Fruit fly (Drosophila melanogaster) whole organism, pupa: ENCODE data around the gene CG13700.
A peak's percentile ranks its signal among the peaks of the same experiment; 100 is the strongest.

Experiments
- CG10348 ChIP-seq: fragments of 200-800 bp; sonication (Bioruptor generic); IDR thresholded peaks from 2 replicates; pipeline ENCODE4 v1.3.6; 2022; ENCODE audit warnings: missing biosample characterization, missing genetic modification characterization
- CG12605 ChIP-seq: fragments of 200-800 bp; sonication (Bioruptor generic); IDR thresholded peaks from 2 replicates; pipeline ENCODE4 v1.3.6; 2022; ENCODE audit warnings: missing biosample characterization, missing genetic modification characterization
- CG13204 ChIP-seq: fragments of 200-800 bp; sonication (Bioruptor generic); optimal IDR thresholded peaks from 2 replicates; lab custom pipeline; 2018; ENCODE audit warnings: missing biosample characterization, mild to moderate bottlenecking, missing genetic modification characterization, moderate library complexity
- CG14655 ChIP-seq: fragments of 200-800 bp; sonication (Bioruptor generic); optimal IDR thresholded peaks from 3 replicates; lab custom pipeline; 2017; ENCODE audit warnings: mild to moderate bottlenecking, missing biosample characterization, missing genetic modification reagents, missing genetic modification characterization
- CG15710 ChIP-seq: fragments of 200-800 bp; sonication (Bioruptor generic); optimal IDR thresholded peaks from 2 replicates; lab custom pipeline; 2018; ENCODE audit warnings: missing biosample characterization, mild to moderate bottlenecking, missing genetic modification characterization, moderate library complexity
- CG17806 ChIP-seq: fragments of 200-800 bp; sonication (Bioruptor generic); optimal IDR thresholded peaks from 2 replicates; lab custom pipeline; 2018; ENCODE audit warnings: missing biosample characterization, mild to moderate bottlenecking, missing genetic modification characterization, moderate library complexity
- CG32121 ChIP-seq: fragments of 200-800 bp; sonication (Bioruptor generic); IDR thresholded peaks from 2 replicates; pipeline ENCODE4 v1.3.6; 2022; ENCODE audit warnings: missing biosample characterization, missing genetic modification characterization
- CG34367 ChIP-seq: fragments of 200-800 bp; sonication (Bioruptor generic); optimal IDR thresholded peaks from 2 replicates; lab custom pipeline; 2018; ENCODE audit warnings: missing biosample characterization, mild to moderate bottlenecking, missing genetic modification characterization
- CG4496 ChIP-seq: fragments of 200-800 bp; sonication (Bioruptor generic); IDR thresholded peaks from 3 replicates; pipeline ENCODE4 v1.3.6; 2022; ENCODE audit warnings: missing biosample characterization, missing genetic modification characterization
- CG8159 ChIP-seq: fragments of 200-800 bp; sonication (Bioruptor generic); optimal IDR thresholded peaks from 3 replicates; lab custom pipeline; 2018; ENCODE audit warnings: missing biosample characterization, mild to moderate bottlenecking, missing genetic modification characterization, moderate library complexity
- CG8301 ChIP-seq: fragments of 200-800 bp; sonication (Bioruptor generic); optimal IDR thresholded peaks from 2 replicates; lab custom pipeline; 2018; ENCODE audit warnings: missing biosample characterization, mild to moderate bottlenecking, missing genetic modification characterization
- CG9948 ChIP-seq: fragments of 200-800 bp; sonication (Bioruptor generic); optimal IDR thresholded peaks from 2 replicates; lab custom pipeline; 2018; ENCODE audit warnings: missing biosample characterization, mild to moderate bottlenecking, missing genetic modification characterization, moderate library complexity
- D1 ChIP-seq: fragments of 200-800 bp; sonication (Bioruptor generic); optimal IDR thresholded peaks from 2 replicates; lab custom pipeline; 2018; ENCODE audit warnings: missing biosample characterization, mild to moderate bottlenecking, missing genetic modification characterization, moderate library complexity
- EcR ChIP-seq: fragments of 200-800 bp; sonication (Bioruptor generic); optimal IDR thresholded peaks from 3 replicates; lab custom pipeline; 2019; ENCODE audit warnings: missing biosample characterization, missing genetic modification characterization, mild to moderate bottlenecking, moderate library complexity, missing genetic modification reagents
- Ets98B ChIP-seq: fragments of 200-800 bp; sonication (Bioruptor generic); IDR thresholded peaks from 2 replicates; pipeline ENCODE4 v1.3.6; 2022; ENCODE audit warnings: missing biosample characterization, missing genetic modification characterization
- Pif1A ChIP-seq: fragments of 200-800 bp; sonication (Bioruptor generic); optimal IDR thresholded peaks from 3 replicates; lab custom pipeline; 2016; ENCODE audit warnings: missing biosample characterization, missing genetic modification characterization
- Pif1B ChIP-seq: fragments of 200-800 bp; sonication (Bioruptor generic); optimal IDR thresholded peaks from 3 replicates; lab custom pipeline; 2016; ENCODE audit warnings: missing biosample characterization, missing genetic modification characterization
- Snoo ChIP-seq: fragments of 200-800 bp; sonication (Bioruptor generic); optimal IDR thresholded peaks from 3 replicates; lab custom pipeline; 2017; ENCODE audit warnings: missing biosample characterization, mild to moderate bottlenecking, missing genetic modification characterization, inconsistent platforms
- fd96Ca ChIP-seq: fragments of 200-800 bp; sonication (Bioruptor generic); IDR thresholded peaks from 3 replicates; pipeline ENCODE4 v1.3.6; 2022; ENCODE audit warnings: missing biosample characterization, missing genetic modification characterization
- gl ChIP-seq: fragments of 200-800 bp; sonication (Bioruptor generic); optimal IDR thresholded peaks from 2 replicates; lab custom pipeline; 2018; ENCODE audit warnings: missing biosample characterization, mild to moderate bottlenecking, missing genetic modification characterization
- rn ChIP-seq: fragments of 200-800 bp; sonication (Bioruptor generic); IDR thresholded peaks from 2 replicates; pipeline ENCODE4 v1.3.6; 2022; ENCODE audit warnings: missing biosample characterization, missing genetic modification characterization

The CG13700 gene

DNA sequence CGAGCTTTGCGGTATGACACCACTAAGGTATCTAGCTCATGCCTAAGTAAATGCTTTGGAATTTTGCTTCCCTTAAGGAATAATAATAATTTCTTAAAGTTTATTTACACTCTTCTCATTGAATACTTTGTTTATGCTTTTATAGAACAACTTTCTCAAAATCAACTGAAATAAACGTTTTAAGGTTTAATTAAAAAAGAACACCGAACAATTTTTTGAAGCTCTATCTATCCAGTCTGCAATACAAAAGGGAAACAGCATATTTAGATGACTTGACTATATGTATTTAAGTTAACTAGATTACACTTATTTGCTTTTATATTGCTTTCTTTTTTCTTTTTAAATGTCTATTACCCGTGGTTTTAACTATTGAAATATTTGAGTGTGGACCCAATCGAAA lies at the start of gene CG13700:
TSS of gene CG13700 (minus strand) at position 101 of the 400 bp plus-strand sequence.
- TF ChIP-seq CG9948 (tag; lab: Kevin White, UChicago) (no peak), CG14655 (GFP tag; lab: Kevin White, UChicago) (no peak), CG34367 (tag; lab: Kevin White, UChicago) (no peak), CG12605 (GFP tag; lab: Robert Waterston, UW) (no peak), Pif1B (GFP tag; lab: Kevin White, UChicago) (no peak), Ets98B (GFP tag; lab: Robert Waterston, UW) (no peak), D1 (tag; lab: Kevin White, UChicago) (no peak), CG15710 (tag; lab: Kevin White, UChicago) (no peak), CG32121 (no peak), CG8301 (tag; lab: Kevin White, UChicago) (no peak), gl (tag; lab: Kevin White, UChicago) (no peak), CG8159 (no peak), CG17806 (no peak), Pif1A (GFP tag; lab: Kevin White, UChicago) (no peak), Snoo (tag; lab: Kevin White, UChicago) (no peak), fd96Ca (GFP tag; lab: Robert Waterston, UW) (no peak), CG10348 (GFP tag; lab: Robert Waterston, UW) (no peak)
- TF ChIP-seq, all 21 proteins: peak for 0

DNA sequence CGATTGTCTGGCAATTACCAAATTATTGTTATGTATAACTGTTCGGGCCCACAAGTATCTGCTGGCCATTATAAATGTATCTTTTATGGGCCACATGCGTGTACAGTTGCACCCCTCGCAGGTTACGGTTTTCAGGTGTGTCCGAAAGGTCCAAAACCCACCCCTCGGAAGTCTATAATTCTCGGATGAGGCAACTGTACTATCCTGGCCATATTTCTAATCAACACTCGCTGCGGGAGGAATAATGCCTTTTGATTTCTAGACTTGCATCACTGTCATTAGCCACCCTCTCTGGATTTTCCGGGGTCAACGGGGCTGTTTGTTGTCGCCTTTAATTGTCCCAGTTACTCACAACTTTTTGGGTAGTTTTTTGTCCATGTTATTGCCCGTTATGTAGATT lies 49.4 kb upstream of the CG13700 start:
- TF ChIP-seq CG34367 (tag; lab: Kevin White, UChicago) (no peak), CG14655 (GFP tag; lab: Kevin White, UChicago) (no peak), CG12605 (GFP tag; lab: Robert Waterston, UW) (no peak), Ets98B (GFP tag; lab: Robert Waterston, UW) (no peak), rn (GFP tag; lab: Robert Waterston, UW) (no peak), CG13204 (GFP tag; lab: Kevin White, UChicago) (no peak), CG17806 (no peak), D1 (tag; lab: Kevin White, UChicago) (no peak), Pif1B (GFP tag; lab: Kevin White, UChicago) (no peak), CG10348 (GFP tag; lab: Robert Waterston, UW) (no peak), CG4496 (GFP tag; lab: Robert Waterston, UW) (no peak), CG15710 (tag; lab: Kevin White, UChicago) (no peak), EcR (no peak), CG9948 (tag; lab: Kevin White, UChicago) (no peak), gl (tag; lab: Kevin White, UChicago) (no peak), Snoo (tag; lab: Kevin White, UChicago) (no peak), fd96Ca (GFP tag; lab: Robert Waterston, UW) (no peak), CG8159 (no peak)

DNA sequence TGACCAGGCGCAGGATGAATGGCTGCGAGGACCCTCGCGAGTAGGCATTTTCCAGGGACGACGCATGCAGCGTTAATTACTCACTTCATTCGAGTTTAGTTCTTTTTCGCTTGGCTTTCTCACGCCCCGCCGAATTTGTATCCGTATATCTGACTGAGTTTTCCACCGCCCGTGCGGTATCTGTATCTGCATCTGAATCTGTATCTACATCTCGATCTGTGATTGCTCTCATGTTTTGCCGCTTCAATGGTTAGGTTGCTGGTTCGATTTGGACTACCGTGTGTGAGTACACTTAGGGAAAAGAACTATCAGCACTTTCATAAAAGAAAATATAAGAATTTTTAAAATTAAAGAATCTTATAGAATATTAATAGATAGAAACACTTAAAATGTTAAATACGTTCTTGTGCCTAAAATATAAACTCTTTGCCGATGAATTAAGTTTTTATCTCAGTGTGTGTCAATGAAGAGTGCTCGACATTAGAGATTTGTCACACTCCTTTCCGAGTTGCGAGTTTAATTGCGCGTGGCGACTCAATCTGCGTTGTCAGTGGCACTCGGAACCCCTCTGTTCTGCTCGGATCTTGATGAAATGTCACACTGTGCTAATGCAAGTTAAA lies 48.1 kb upstream of the CG13700 start:
- TF ChIP-seq Pif1A (GFP tag; lab: Kevin White, UChicago) (no peak), CG15710 (tag; lab: Kevin White, UChicago) (no peak), rn (GFP tag; lab: Robert Waterston, UW) (no peak), EcR (no peak), CG32121 (no peak), fd96Ca (GFP tag; lab: Robert Waterston, UW) (no peak), CG10348 (GFP tag; lab: Robert Waterston, UW) (no peak), Ets98B (GFP tag; lab: Robert Waterston, UW) (no peak), Snoo (tag; lab: Kevin White, UChicago) (no peak), Pif1B (GFP tag; lab: Kevin White, UChicago) (no peak), CG12605 (GFP tag; lab: Robert Waterston, UW) (no peak), CG9948 (tag; lab: Kevin White, UChicago) (no peak), CG8159 (no peak), CG4496 (GFP tag; lab: Robert Waterston, UW) (no peak), gl (tag; lab: Kevin White, UChicago) (no peak)
- TF ChIP-seq, all 21 proteins: peak for 0

DNA sequence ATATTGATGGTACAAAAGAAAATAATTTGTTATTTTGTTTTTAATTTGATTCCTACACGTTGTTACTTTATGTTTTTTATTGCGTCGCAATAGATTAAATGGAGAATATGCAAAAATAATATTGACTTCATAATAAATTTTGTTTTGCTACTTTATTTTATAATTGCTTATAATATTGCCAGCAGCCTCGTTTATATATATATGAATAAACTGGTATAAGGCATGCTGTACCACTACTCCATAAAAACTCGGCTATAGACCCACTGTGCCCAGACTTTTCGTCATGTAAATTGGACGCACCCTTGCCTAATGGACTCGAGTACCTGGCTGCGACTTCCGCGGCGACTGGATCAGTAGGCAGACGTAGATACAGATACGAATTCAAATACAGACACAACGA lies 47.6 kb upstream of the CG13700 start:
- TF ChIP-seq CG8159 (peak; percentile 3), CG14655 (GFP tag; lab: Kevin White, UChicago) (no peak)

DNA sequence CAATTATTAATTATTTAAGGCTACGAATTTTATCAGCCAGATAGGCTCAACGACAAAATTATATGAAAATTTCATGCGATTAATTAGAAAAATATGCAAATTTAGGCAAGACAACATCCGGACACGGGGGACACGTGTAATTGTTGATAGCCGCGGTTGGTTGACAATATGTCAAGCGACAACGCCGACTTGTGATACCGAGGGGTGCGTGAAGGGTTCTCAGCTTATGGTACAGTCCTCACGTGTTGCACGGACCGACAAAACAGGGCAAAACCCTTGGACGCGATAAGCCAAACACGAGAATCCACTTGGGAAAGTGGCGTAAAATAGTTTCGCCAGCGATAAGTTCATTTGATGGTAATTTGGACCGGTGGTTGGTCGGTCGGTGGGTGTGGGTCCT lies 47.0 kb upstream of the CG13700 start:
- TF ChIP-seq CG10348 (GFP tag; lab: Robert Waterston, UW): no peak
- TF ChIP-seq CG32121: no peak
- no peak for TF ChIP-seq rn (GFP tag; lab: Robert Waterston, UW)
- no peak for TF ChIP-seq CG8159
- TF ChIP-seq CG17806: no peak
- no peak for TF ChIP-seq CG14655 (GFP tag; lab: Kevin White, UChicago)
- TF ChIP-seq CG8301 (tag; lab: Kevin White, UChicago): no peak
- TF ChIP-seq gl (tag; lab: Kevin White, UChicago): no peak
- no peak for TF ChIP-seq Pif1A (GFP tag; lab: Kevin White, UChicago)
- TF ChIP-seq CG9948 (tag; lab: Kevin White, UChicago): no peak
- TF ChIP-seq EcR: no peak
- TF ChIP-seq D1 (tag; lab: Kevin White, UChicago): no peak
- no peak for TF ChIP-seq CG34367 (tag; lab: Kevin White, UChicago)

DNA sequence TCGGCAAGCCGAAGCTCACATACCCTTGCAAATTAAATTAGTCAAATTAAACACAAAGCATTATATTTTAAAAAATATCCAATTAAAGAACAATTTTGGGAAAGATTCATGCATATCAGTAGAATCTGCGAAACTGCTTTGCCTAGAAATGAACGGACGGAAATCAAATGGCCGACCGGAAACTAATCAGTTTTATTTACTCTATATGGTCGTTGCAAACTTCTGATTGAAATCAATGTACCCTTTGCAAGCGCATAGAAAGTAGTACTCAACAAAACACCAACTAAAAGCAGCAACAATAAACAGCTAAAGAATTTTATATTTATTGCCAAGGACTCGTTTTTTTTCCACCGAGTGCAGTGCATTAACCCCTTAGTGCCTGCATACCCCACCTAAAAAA lies 43.9 kb upstream of the CG13700 start:
- TF ChIP-seq Snoo (tag; lab: Kevin White, UChicago) (no peak), CG15710 (tag; lab: Kevin White, UChicago) (no peak), CG14655 (GFP tag; lab: Kevin White, UChicago) (peak; percentile 2), CG12605 (GFP tag; lab: Robert Waterston, UW) (no peak), CG32121 (no peak), CG17806 (no peak), gl (tag; lab: Kevin White, UChicago) (no peak), EcR (no peak), CG34367 (tag; lab: Kevin White, UChicago) (no peak)
- TF ChIP-seq, all 21 proteins: peak for 1
